Worm (Caenorhabditis elegans) whole organism, young adult: ENCODE measurements around the gene M03C11.3.

Experiments used
- B0035.1 ChIP-seq: sonication (generic microtip); optimal IDR thresholded peaks from 2 replicates; lab custom pipeline; 2016; ENCODE audit warnings: missing genetic modification characterization, mild to moderate bottlenecking, missing compliant biosample characterization, missing genotype, missing genetic modification reagents
- B0336.3 ChIP-seq: fragments of 200-800 bp; sonication (Bioruptor generic); IDR thresholded peaks from 2 replicates; pipeline ENCODE4 v1.3.6; 2022; ENCODE audit warnings: missing genetic modification characterization, missing compliant biosample characterization
- C06A6.2 ChIP-seq: fragments of 200-800 bp; sonication (Bioruptor generic); conservative IDR thresholded peaks from 2 replicates; pipeline ENCODE4 v1.3.6; 2022; ENCODE audit warnings: missing genetic modification characterization, missing compliant biosample characterization
- C17E4.6 ChIP-seq: fragments of 200-800 bp; sonication (Bioruptor generic); IDR thresholded peaks from 2 replicates; pipeline ENCODE4 v1.3.6; 2022; ENCODE audit warnings: missing genetic modification reagents, missing genetic modification characterization, missing compliant biosample characterization
- F23B12.7 ChIP-seq: sonication (generic microtip); optimal IDR thresholded peaks from 2 replicates; lab custom pipeline; 2017; ENCODE audit warnings: missing genetic modification characterization, mild to moderate bottlenecking, missing compliant biosample characterization, antibody characterized with exemption, moderate library complexity; ENCODE audit not compliant: insufficient read depth
- F33H1.4 ChIP-seq: fragments of 200-800 bp; sonication (Bioruptor generic); IDR thresholded peaks from 2 replicates; pipeline ENCODE4 v1.3.6; 2022; ENCODE audit warnings: missing genetic modification reagents, missing genetic modification characterization, missing compliant biosample characterization
- F49E8.2 ChIP-seq: sonication (generic microtip); optimal IDR thresholded peaks from 3 replicates; lab custom pipeline; 2017; ENCODE audit warnings: missing genetic modification characterization, mild to moderate bottlenecking, missing compliant biosample characterization, antibody characterized with exemption, moderate library complexity; ENCODE audit not compliant: insufficient read depth
- F57C9.4 ChIP-seq: sonication (generic microtip); optimal IDR thresholded peaks from 2 replicates; lab custom pipeline; 2017; ENCODE audit warnings: mild to moderate bottlenecking, missing genetic modification characterization, missing compliant biosample characterization
- K11D2.4 ChIP-seq: fragments of 200-800 bp; sonication (Bioruptor generic); IDR thresholded peaks from 2 replicates; pipeline ENCODE4 v1.3.6; 2022; ENCODE audit warnings: missing genetic modification reagents, missing genetic modification characterization, missing compliant biosample characterization
- T26A5.8 ChIP-seq: sonication (generic microtip); optimal IDR thresholded peaks from 2 replicates; lab custom pipeline; 2016; ENCODE audit warnings: missing genetic modification characterization, missing compliant biosample characterization
- Y53F4B.3 ChIP-seq: fragments of 200-800 bp; sonication (Bioruptor generic); IDR thresholded peaks from 2 replicates; pipeline ENCODE4 v1.3.6; 2022; ENCODE audit warnings: missing genetic modification reagents, missing genetic modification characterization, missing compliant biosample characterization
- Y56A3A.18 ChIP-seq: fragments of 200-800 bp; sonication (Bioruptor generic); IDR thresholded peaks from 2 replicates; pipeline ENCODE4 v1.3.6; 2022; ENCODE audit warnings: missing genetic modification reagents, missing genetic modification characterization, missing compliant biosample characterization
- Y67H2A.10 ChIP-seq: fragments of 200-800 bp; sonication (Bioruptor generic); conservative IDR thresholded peaks from 2 replicates; pipeline ENCODE4 v1.3.6; 2022; ENCODE audit warnings: missing genetic modification reagents, missing genetic modification characterization, missing compliant biosample characterization
- ZK185.1 ChIP-seq: sonication (generic microtip); optimal IDR thresholded peaks from 2 replicates; lab custom pipeline; 2016; ENCODE audit warnings: mild to moderate bottlenecking, missing genetic modification characterization, missing compliant biosample characterization; ENCODE audit not compliant: poor library complexity, severe bottlenecking
- atf-7 ChIP-seq: sonication (generic microtip); optimal IDR thresholded peaks from 2 replicates; lab custom pipeline; 2017; ENCODE audit warnings: mild to moderate bottlenecking, missing genetic modification characterization, missing compliant biosample characterization
- attf-5 ChIP-seq: fragments of 200-800 bp; sonication (Bioruptor generic); optimal IDR thresholded peaks from 2 replicates; lab custom pipeline; 2018; ENCODE audit warnings: mild to moderate bottlenecking, missing genetic modification characterization, missing compliant biosample characterization
- attf-6 ChIP-seq: fragments of 200-800 bp; sonication (Bioruptor generic); IDR thresholded peaks from 2 replicates; pipeline ENCODE4 v1.3.6; 2022; ENCODE audit warnings: missing genetic modification reagents, missing genetic modification characterization, missing compliant biosample characterization
- bed-1 ChIP-seq: fragments of 200-800 bp; sonication (Bioruptor generic); IDR thresholded peaks from 2 replicates; pipeline ENCODE4 v1.3.6; 2022; ENCODE audit warnings: missing genetic modification reagents, missing genetic modification characterization, missing compliant biosample characterization
- bed-2 ChIP-seq: fragments of 200-800 bp; sonication (Bioruptor generic); IDR thresholded peaks from 2 replicates; pipeline ENCODE4 v1.3.6; 2022; ENCODE audit warnings: missing genetic modification reagents, missing genetic modification characterization, missing compliant biosample characterization
- cebp-1 ChIP-seq, 2 experiments: fragments of 200-800 bp in 1 of 2; sonication (Bioruptor generic) in 1 of 2; sonication (generic microtip) in 1 of 2; IDR thresholded peaks in 1 of 2; optimal IDR thresholded peaks in 1 of 2; 2 replicates each; pipeline versions ENCODE4 v1.3.6 to Lab custom; 2017 to 2022; ENCODE audit warnings: missing compliant biosample characterization in 2 of 2, missing genetic modification characterization in 2 of 2, mild to moderate bottlenecking in 1 of 2, missing genetic modification reagents in 1 of 2, moderate library complexity in 1 of 2
- ceh-100 ChIP-seq: fragments of 200-800 bp; sonication (Bioruptor generic); IDR thresholded peaks from 2 replicates; pipeline ENCODE4 v1.3.6; 2022; ENCODE audit warnings: missing genetic modification reagents, missing genetic modification characterization, missing compliant biosample characterization
- ceh-40 ChIP-seq: fragments of 200-800 bp; sonication (Bioruptor generic); IDR thresholded peaks from 2 replicates; pipeline ENCODE4 v1.3.6; 2022; ENCODE audit warnings: missing genetic modification characterization, missing compliant biosample characterization
- ceh-79 ChIP-seq: sonication (generic microtip); optimal IDR thresholded peaks from 2 replicates; lab custom pipeline; 2017; ENCODE audit warnings: mild to moderate bottlenecking, missing genetic modification characterization, missing compliant biosample characterization
- die-1 ChIP-seq: sonication (generic microtip); optimal IDR thresholded peaks from 2 replicates; lab custom pipeline; 2016; ENCODE audit warnings: missing genotype, mild to moderate bottlenecking, missing genetic modification characterization, missing compliant biosample characterization
- dox-1 ChIP-seq: fragments of 200-800 bp; sonication (Bioruptor generic); IDR thresholded peaks from 2 replicates; pipeline ENCODE4 v1.3.6; 2022; ENCODE audit warnings: missing genetic modification reagents, missing genetic modification characterization, missing compliant biosample characterization
- dpff-1 ChIP-seq: sonication (generic microtip); optimal IDR thresholded peaks from 2 replicates; lab custom pipeline; 2017; ENCODE audit warnings: mild to moderate bottlenecking, missing genetic modification characterization, missing compliant biosample characterization
- egl-44 ChIP-seq: fragments of 200-800 bp; sonication (Bioruptor generic); IDR thresholded peaks from 2 replicates; pipeline ENCODE4 v1.3.6; 2022; ENCODE audit warnings: missing genetic modification reagents, missing genetic modification characterization, missing compliant biosample characterization
- ets-4 ChIP-seq: fragments of 200-800 bp; sonication (Bioruptor generic); optimal IDR thresholded peaks from 2 replicates; lab custom pipeline; 2018; ENCODE audit warnings: mild to moderate bottlenecking, missing genetic modification characterization, missing compliant biosample characterization
- fkh-3 ChIP-seq: sonication (generic microtip); optimal IDR thresholded peaks from 2 replicates; lab custom pipeline; 2016; ENCODE audit warnings: mild to moderate bottlenecking, missing genetic modification characterization, missing compliant biosample characterization
- gei-17 ChIP-seq: fragments of 200-800 bp; sonication (Bioruptor generic); optimal IDR thresholded peaks from 2 replicates; lab custom pipeline; 2018; ENCODE audit warnings: mild to moderate bottlenecking, missing genetic modification characterization, missing compliant biosample characterization
- hlh-12 ChIP-seq: sonication (generic microtip); optimal IDR thresholded peaks from 2 replicates; lab custom pipeline; 2016; ENCODE audit warnings: missing genetic modification characterization, missing compliant biosample characterization
- hmg-20 ChIP-seq: fragments of 200-800 bp; sonication (Bioruptor generic); IDR thresholded peaks from 2 replicates; pipeline ENCODE4 v1.3.6; 2022; ENCODE audit warnings: missing genetic modification reagents, missing genetic modification characterization, missing compliant biosample characterization
- hsf-1 ChIP-seq: fragments of 200-800 bp; sonication (Bioruptor generic); IDR thresholded peaks from 2 replicates; pipeline ENCODE4 v1.3.6; 2022; ENCODE audit warnings: missing genetic modification reagents, missing genetic modification characterization, missing compliant biosample characterization
- lin-54 ChIP-seq: fragments of 200-800 bp; sonication (Bioruptor generic); optimal IDR thresholded peaks from 2 replicates; lab custom pipeline; 2018; ENCODE audit warnings: mild to moderate bottlenecking, missing genetic modification characterization, missing compliant biosample characterization
- lir-1 ChIP-seq: fragments of 200-800 bp; sonication (Bioruptor generic); conservative IDR thresholded peaks from 2 replicates; pipeline ENCODE4 v1.3.6; 2022; ENCODE audit warnings: missing genetic modification reagents, missing genetic modification characterization, missing compliant biosample characterization
- madf-6 ChIP-seq: fragments of 200-800 bp; sonication (Bioruptor generic); IDR thresholded peaks from 2 replicates; pipeline ENCODE4 v1.3.6; 2022; ENCODE audit warnings: missing genetic modification reagents, missing genetic modification characterization, missing compliant biosample characterization
- mes-4 ChIP-seq: sonication (generic microtip); optimal IDR thresholded peaks from 2 replicates; lab custom pipeline; 2016; ENCODE audit warnings: missing genotype, missing genetic modification characterization, missing compliant biosample characterization
- pha-4 ChIP-seq: fragments of 150-350 bp; sonication (generic microtip); optimal IDR thresholded peaks from 2 replicates; lab custom pipeline; 2014; ENCODE audit warnings: missing biosample characterization, missing genetic modification reagents, missing genetic modification characterization
- rec-8 ChIP-seq, 2 experiments: sonication (generic microtip); optimal IDR thresholded peaks; 2 replicates each; lab custom pipeline; 2016; ENCODE audit warnings: mild to moderate bottlenecking in 2 of 2, missing genetic modification characterization in 2 of 2, missing genetic modification reagents in 2 of 2, missing genotype in 2 of 2, missing biosample characterization in 1 of 2, missing compliant biosample characterization in 1 of 2, moderate library complexity in 1 of 2
- repo-1 ChIP-seq: sonication (generic microtip); optimal IDR thresholded peaks from 2 replicates; lab custom pipeline; 2017; ENCODE audit warnings: mild to moderate bottlenecking, missing genetic modification characterization, missing compliant biosample characterization
- rpc-1 ChIP-seq, 2 experiments: fragments of 150-350 bp in 1 of 2; sonication (generic microtip) in 1 of 2; optimal IDR thresholded peaks; 2 replicates each; lab custom pipeline; 2014 to 2018; ENCODE audit warnings: missing biosample characterization in 1 of 2, missing genetic modification characterization in 1 of 2, missing genetic modification reagents in 1 of 2, missing genotype in 1 of 2
- sdz-38 ChIP-seq: sonication (generic microtip); optimal IDR thresholded peaks from 2 replicates; lab custom pipeline; 2016; ENCODE audit warnings: missing genotype, missing genetic modification characterization, missing compliant biosample characterization
- sea-2 ChIP-seq: fragments of 200-800 bp; sonication (Bioruptor generic); IDR thresholded peaks from 2 replicates; pipeline ENCODE4 v1.3.6; 2022; ENCODE audit warnings: missing genetic modification characterization, missing compliant biosample characterization
- snpc-1.1 ChIP-seq: sonication (generic microtip); optimal IDR thresholded peaks from 2 replicates; lab custom pipeline; 2017; ENCODE audit warnings: missing genetic modification characterization, mild to moderate bottlenecking, missing compliant biosample characterization, antibody characterized with exemption, moderate library complexity, missing genotype, missing genetic modification reagents; ENCODE audit not compliant: insufficient read depth
- somi-1 ChIP-seq: fragments of 200-800 bp; sonication (Bioruptor generic); optimal IDR thresholded peaks from 2 replicates; lab custom pipeline; 2018; ENCODE audit warnings: mild to moderate bottlenecking, missing genetic modification characterization, missing compliant biosample characterization
- sptf-2 ChIP-seq: fragments of 200-800 bp; sonication (Bioruptor generic); optimal IDR thresholded peaks from 2 replicates; lab custom pipeline; 2018; ENCODE audit warnings: mild to moderate bottlenecking, missing genetic modification characterization, missing compliant biosample characterization
- ztf-22 ChIP-seq: fragments of 200-800 bp; sonication (Bioruptor generic); optimal IDR thresholded peaks from 2 replicates; lab custom pipeline; 2018; ENCODE audit warnings: mild to moderate bottlenecking, missing genetic modification characterization, moderate library complexity, missing compliant biosample characterization

M03C11.3 gene

ce11 chrIII:10461164-10461546, 56.3 kb downstream of the M03C11.3 start, which contains the start of gene atx-2:
TSS of gene atx-2 (plus strand) at chrIII:10461389.
- TF ChIP-seq repo-1 (tag; lab: Kevin White, UChicago) (peak; percentile 81), T26A5.8 (tag; lab: Kevin White, UChicago) (peak; percentile 64), madf-6 (GFP tag; lab: Robert Waterston, UW) (peak; percentile 89), egl-44 (GFP tag; lab: Robert Waterston, UW) (peak; percentile 92), sea-2 (GFP tag; lab: Robert Waterston, UW) (0 out of 2 replicates have a peak, but pooled peaks have one; percentile 70), F57C9.4 (no peak), K11D2.4 (GFP tag; lab: Robert Waterston, UW) (peak; percentile 91), C06A6.2 (GFP tag; lab: Robert Waterston, UW) (peak; percentile 94), die-1 (tag; lab: Kevin White, UChicago) (peak; percentile 90), sdz-38 (tag; lab: Kevin White, UChicago) (no peak), dox-1 (GFP tag; lab: Robert Waterston, UW) (peak; percentile 97), fkh-3 (no peak), F33H1.4 (GFP tag; lab: Robert Waterston, UW) (peak; percentile 71), pha-4 (tag; lab: Kevin White, UChicago) (no peak), bed-2 (GFP tag; lab: Robert Waterston, UW) (peak; percentile 81), hlh-12 (tag; lab: Kevin White, UChicago) (peak; percentile 15), attf-6 (GFP tag; lab: Robert Waterston, UW) (peak; percentile 79), F23B12.7 (tag; lab: Kevin White, UChicago) (no peak), ceh-100 (GFP tag; lab: Robert Waterston, UW) (peak; percentile 99), dpff-1 (tag; lab: Kevin White, UChicago) (no peak), B0336.3 (GFP tag; lab: Robert Waterston, UW) (peak; percentile 86), C17E4.6 (peak; percentile 84), B0035.1 (tag; lab: Kevin White, UChicago) (peak; percentile 67), rec-8 (tag; optimal IDR thresholded peaks at IDR 0.05; lab: Kevin White, UChicago) (peak; percentile 76 to 94), hmg-20 (GFP tag; lab: Robert Waterston, UW) (peak; percentile 83), hsf-1 (peak; percentile 69; the same call in 1 of the 2 replicates), ztf-22 (GFP tag; lab: Kevin White, UChicago) (peak; percentile 42), rpc-1 (optimal IDR thresholded peaks at IDR 0.05; lab: Kevin White, UChicago) (peak; percentile 57), rpc-1 (tag; optimal IDR thresholded peaks at IDR 0.05; lab: Kevin White, UChicago) (no peak), ceh-40 (GFP tag; lab: Robert Waterston, UW) (peak; percentile 54; the same call in 1 of the 2 replicates), ceh-79 (tag; lab: Kevin White, UChicago) (peak; percentile 4), gei-17 (peak; percentile 49), atf-7 (tag; lab: Kevin White, UChicago) (peak; percentile 83), F49E8.2 (tag; lab: Kevin White, UChicago) (peak; percentile 86), lin-54 (GFP tag; lab: Kevin White, UChicago) (peak; percentile 91), sptf-2 (GFP tag; lab: Kevin White, UChicago) (peak; percentile 88), snpc-1.1 (tag; lab: Kevin White, UChicago) (peak; percentile 71), Y67H2A.10 (GFP tag; lab: Robert Waterston, UW) (peak; percentile 86), bed-1 (GFP tag; lab: Robert Waterston, UW) (no peak), lir-1 (GFP tag; lab: Robert Waterston, UW) (peak; percentile 83), Y56A3A.18 (GFP tag; lab: Robert Waterston, UW) (no peak), cebp-1 (GFP tag; IDR thresholded peaks at IDR 0.05; lab: Robert Waterston, UW) (peak; percentile 82), cebp-1 (tag; optimal IDR thresholded peaks at IDR 0.05; lab: Kevin White, UChicago) (peak; percentile 95), somi-1 (GFP tag; lab: Kevin White, UChicago) (peak; percentile 66), mes-4 (tag; lab: Kevin White, UChicago) (no peak), ets-4 (GFP tag; lab: Kevin White, UChicago) (peak; percentile 88), attf-5 (GFP tag; lab: Kevin White, UChicago) (peak; percentile 99), Y53F4B.3 (GFP tag; lab: Robert Waterston, UW) (no peak), ZK185.1 (tag; lab: Kevin White, UChicago) (peak; percentile 96)
